Fruit fly (Drosophila melanogaster) whole organism, embryonic: ENCODE data around the gene CG34313.

Experiments
- B-H1 ChIP-seq: fragments of 200-800 bp; sonication (Bioruptor generic); IDR thresholded peaks from 3 replicates; pipeline ENCODE4 v1.3.6; 2022; ENCODE audit warnings: missing biosample characterization, missing genetic modification characterization
- CG11456 ChIP-seq: fragments of 200-800 bp; sonication (Bioruptor generic); IDR thresholded peaks from 3 replicates; pipeline ENCODE4 v1.3.6; 2022; ENCODE audit warnings: missing biosample characterization, missing genetic modification characterization
- CG12769 ChIP-seq: fragments of 200-800 bp; sonication (Bioruptor generic); optimal IDR thresholded peaks from 2 replicates; lab custom pipeline; 2019; ENCODE audit warnings: missing biosample characterization, mild to moderate bottlenecking, missing genetic modification characterization, moderate library complexity
- CG13287 ChIP-seq: fragments of 200-800 bp; sonication (Bioruptor generic); IDR thresholded peaks from 2 replicates; pipeline ENCODE4 v1.3.6; 2022; ENCODE audit warnings: missing biosample characterization, missing genetic modification characterization; ENCODE audit not compliant: partially characterized antibody
- CG14667 ChIP-seq: fragments of 200-800 bp; sonication (Bioruptor generic); IDR thresholded peaks from 2 replicates; pipeline ENCODE4 v1.3.6; 2022; ENCODE audit warnings: missing biosample characterization, missing genetic modification characterization
- CG1792 ChIP-seq: fragments of 200-800 bp; sonication (Bioruptor generic); optimal IDR thresholded peaks from 2 replicates; lab custom pipeline; 2016; ENCODE audit warnings: missing biosample characterization, missing genetic modification characterization
- CG18619 ChIP-seq: fragments of 200-800 bp; sonication (Bioruptor generic); optimal IDR thresholded peaks from 3 replicates; lab custom pipeline; 2017; ENCODE audit warnings: missing biosample characterization, mild to moderate bottlenecking, missing genetic modification characterization
- CG2199 ChIP-seq: fragments of 200-800 bp; sonication (Bioruptor generic); IDR thresholded peaks from 3 replicates; pipeline ENCODE4 v1.3.6; 2022; ENCODE audit warnings: missing biosample characterization, missing genetic modification characterization
- CG3065 ChIP-seq: fragments of 200-800 bp; sonication (Bioruptor generic); optimal IDR thresholded peaks from 2 replicates; lab custom pipeline; 2016; ENCODE audit warnings: missing biosample characterization, missing genetic modification characterization
- CG32532 ChIP-seq: fragments of 200-800 bp; sonication (Bioruptor generic); IDR thresholded peaks from 2 replicates; pipeline ENCODE4 v1.3.6; 2022; ENCODE audit warnings: missing biosample characterization, missing genetic modification characterization
- CG3847 ChIP-seq: fragments of 200-800 bp; sonication (Bioruptor generic); IDR thresholded peaks from 2 replicates; pipeline ENCODE4 v1.3.6; 2022; ENCODE audit warnings: missing biosample characterization, missing genetic modification characterization
- CG4820 ChIP-seq: fragments of 200-800 bp; sonication (Bioruptor generic); optimal IDR thresholded peaks from 3 replicates; lab custom pipeline; 2016; ENCODE audit warnings: missing biosample characterization, missing genetic modification characterization
- CG6254 ChIP-seq: fragments of 200-800 bp; sonication (Bioruptor generic); optimal IDR thresholded peaks from 3 replicates; lab custom pipeline; 2017; ENCODE audit warnings: mild to moderate bottlenecking, missing biosample characterization, missing genetic modification reagents, missing genetic modification characterization
- CG6791 ChIP-seq: fragments of 200-800 bp; sonication (Bioruptor generic); IDR thresholded peaks from 3 replicates; pipeline ENCODE4 v1.3.6; 2022; ENCODE audit warnings: missing biosample characterization, missing genetic modification characterization; ENCODE audit not compliant: partially characterized antibody
- CG7963 ChIP-seq: fragments of 200-800 bp; sonication (Bioruptor generic); IDR thresholded peaks from 3 replicates; pipeline ENCODE4 v1.3.6; 2022; ENCODE audit warnings: missing biosample characterization, missing genetic modification characterization; ENCODE audit not compliant: partially characterized antibody
- CG8281 ChIP-seq: fragments of 200-800 bp; sonication (Bioruptor generic); optimal IDR thresholded peaks from 2 replicates; lab custom pipeline; 2018; ENCODE audit warnings: missing biosample characterization, mild to moderate bottlenecking, missing genetic modification characterization, moderate library complexity
- CoRest ChIP-seq: fragments of 200-800 bp; sonication (Bioruptor generic); optimal IDR thresholded peaks from 3 replicates; lab custom pipeline; 2018; ENCODE audit warnings: missing biosample characterization, mild to moderate bottlenecking, missing genetic modification characterization, moderate library complexity
- Dbx ChIP-seq: fragments of 200-800 bp; sonication (Bioruptor generic); IDR thresholded peaks from 3 replicates; pipeline ENCODE4 v1.3.6; 2022; ENCODE audit warnings: missing biosample characterization, missing genetic modification characterization
- Deaf1 ChIP-seq: fragments of 200-800 bp; optimal IDR thresholded peaks from 3 replicates; lab custom pipeline; 2019; ENCODE audit warnings: missing biosample characterization, mild to moderate bottlenecking, missing genetic modification characterization, moderate library complexity
- Doc3 ChIP-seq: fragments of 200-800 bp; sonication (Bioruptor generic); IDR thresholded peaks from 3 replicates; pipeline ENCODE4 v1.3.6; 2022; ENCODE audit warnings: missing biosample characterization, missing genetic modification characterization; ENCODE audit not compliant: partially characterized antibody
- Dref ChIP-seq: fragments of 200-800 bp; sonication (Bioruptor generic); IDR thresholded peaks from 2 replicates; pipeline ENCODE4 v1.3.6; 2022; ENCODE audit warnings: missing biosample characterization, missing genetic modification characterization
- E2f2 ChIP-seq: fragments of 200-800 bp; sonication (Bioruptor generic); IDR thresholded peaks from 2 replicates; pipeline ENCODE4 v1.3.6; 2022; ENCODE audit warnings: missing biosample characterization, missing genetic modification characterization
- Fer3 ChIP-seq: fragments of 200-800 bp; sonication (Bioruptor generic); optimal IDR thresholded peaks from 2 replicates; lab custom pipeline; 2018; ENCODE audit warnings: missing biosample characterization, mild to moderate bottlenecking, missing genetic modification characterization, moderate library complexity
- GATAe ChIP-seq: fragments of 200-800 bp; sonication (Bioruptor generic); conservative IDR thresholded peaks from 2 replicates; pipeline ENCODE4 v1.3.6; 2022; ENCODE audit warnings: missing biosample characterization, missing genetic modification characterization
- H2.0 ChIP-seq: fragments of 200-800 bp; sonication (Bioruptor generic); IDR thresholded peaks from 2 replicates; pipeline ENCODE4 v1.3.6; 2022; ENCODE audit warnings: missing biosample characterization, missing genetic modification characterization
- HLH3B ChIP-seq: fragments of 200-800 bp; sonication (Bioruptor generic); IDR thresholded peaks from 2 replicates; pipeline ENCODE4 v1.3.6; 2022; ENCODE audit warnings: missing biosample characterization, missing genetic modification characterization
- HLH4C ChIP-seq: fragments of 200-800 bp; sonication (Bioruptor generic); IDR thresholded peaks from 3 replicates; pipeline ENCODE4 v1.3.6; 2022; ENCODE audit warnings: missing biosample characterization, missing genetic modification characterization; ENCODE audit not compliant: partially characterized antibody
- Hr78 ChIP-seq, 2 experiments: fragments of 200-800 bp in 1 of 2; fragments of >200 bp in 1 of 2; sonication (Bioruptor generic) in 1 of 2; optimal IDR thresholded peaks; 2 replicates each; lab custom pipeline; 2017 to 2019; ENCODE audit warnings: missing biosample characterization in 2 of 2, missing genetic modification characterization in 2 of 2, mild to moderate bottlenecking in 1 of 2, moderate library complexity in 1 of 2
- Med ChIP-seq: fragments of 200-800 bp; sonication (Bioruptor generic); peaks from one replicate; lab custom pipeline; 2016; ENCODE audit warnings: missing biosample characterization, missing genetic modification characterization, mild to moderate bottlenecking, inconsistent platforms, moderate library complexity
- Nf-YA ChIP-seq: fragments of 200-800 bp; sonication (Bioruptor generic); IDR thresholded peaks from 2 replicates; pipeline ENCODE4 v1.3.6; 2022; ENCODE audit warnings: missing biosample characterization, missing genetic modification characterization
- PHDP ChIP-seq: fragments of 200-800 bp; sonication (Bioruptor generic); optimal IDR thresholded peaks from 3 replicates; lab custom pipeline; 2018; ENCODE audit warnings: missing biosample characterization, mild to moderate bottlenecking, missing genetic modification characterization, moderate library complexity
- Six4 ChIP-seq: fragments of 200-800 bp; sonication (Bioruptor generic); optimal IDR thresholded peaks from 2 replicates; lab custom pipeline; 2016; ENCODE audit warnings: missing biosample characterization, missing genetic modification characterization
- abd-A ChIP-seq: fragments of 200-800 bp; sonication (Bioruptor generic); optimal IDR thresholded peaks from 3 replicates; lab custom pipeline; 2019; ENCODE audit warnings: missing biosample characterization, mild to moderate bottlenecking, missing genetic modification characterization, moderate library complexity
- cato ChIP-seq: fragments of 200-800 bp; sonication (Bioruptor generic); optimal IDR thresholded peaks from 2 replicates; lab custom pipeline; 2016; ENCODE audit warnings: missing biosample characterization, missing genetic modification characterization, borderline replicate concordance
- caup ChIP-seq: fragments of 200-800 bp; sonication (Bioruptor generic); optimal IDR thresholded peaks from 3 replicates; lab custom pipeline; 2017; ENCODE audit warnings: missing biosample characterization, mild to moderate bottlenecking, missing genetic modification characterization, moderate library complexity; ENCODE audit not compliant: severe bottlenecking
- chn ChIP-seq: fragments of 200-800 bp; sonication (Bioruptor generic); optimal IDR thresholded peaks from 2 replicates; lab custom pipeline; 2016; ENCODE audit warnings: missing biosample characterization, missing genetic modification characterization
- ftz-f1 ChIP-seq: fragments of 200-800 bp; sonication (Bioruptor generic); optimal IDR thresholded peaks from 2 replicates; lab custom pipeline; 2016; ENCODE audit warnings: missing biosample characterization, missing genetic modification characterization
- gsb ChIP-seq: fragments of 200-800 bp; sonication (Bioruptor generic); IDR thresholded peaks from 2 replicates; pipeline ENCODE4 v1.3.6; 2022; ENCODE audit warnings: missing biosample characterization, missing genetic modification characterization
- ham ChIP-seq: fragments of 200-800 bp; sonication (Bioruptor generic); IDR thresholded peaks from 2 replicates; pipeline ENCODE4 v1.3.6; 2022; ENCODE audit warnings: missing biosample characterization, missing genetic modification characterization
- ind ChIP-seq: fragments of 200-800 bp; sonication (Bioruptor generic); optimal IDR thresholded peaks from 3 replicates; lab custom pipeline; 2016; ENCODE audit warnings: missing biosample characterization, missing genetic modification characterization
- knrl ChIP-seq: fragments of 200-800 bp; sonication (Bioruptor generic); IDR thresholded peaks from 3 replicates; pipeline ENCODE4 v1.3.6; 2022; ENCODE audit warnings: missing biosample characterization, missing genetic modification characterization; ENCODE audit not compliant: partially characterized antibody
- luna ChIP-seq: fragments of 200-800 bp; sonication (Bioruptor generic); optimal IDR thresholded peaks from 2 replicates; lab custom pipeline; 2016; ENCODE audit warnings: missing biosample characterization, missing genetic modification characterization
- nerfin-2 ChIP-seq: fragments of 200-800 bp; sonication (Bioruptor generic); IDR thresholded peaks from 2 replicates; pipeline ENCODE4 v1.3.6; 2022; ENCODE audit warnings: missing biosample characterization, missing genetic modification characterization; ENCODE audit not compliant: partially characterized antibody
- sd ChIP-seq: fragments of 200-800 bp; sonication (Bioruptor generic); optimal IDR thresholded peaks from 3 replicates; lab custom pipeline; 2018; ENCODE audit warnings: missing biosample characterization, mild to moderate bottlenecking, missing genetic modification characterization, moderate library complexity
- sens ChIP-seq: fragments of 200-800 bp; sonication (Bioruptor generic); peaks from one replicate; lab custom pipeline; 2016; ENCODE audit warnings: missing biosample characterization, missing genetic modification characterization
- sens-2 ChIP-seq: fragments of 200-800 bp; sonication (Bioruptor generic); IDR thresholded peaks from 2 replicates; pipeline ENCODE4 v1.3.6; 2022; ENCODE audit warnings: missing biosample characterization, missing genetic modification characterization
- trem ChIP-seq: fragments of 200-800 bp; optimal IDR thresholded peaks from 3 replicates; lab custom pipeline; 2019; ENCODE audit warnings: missing biosample characterization, mild to moderate bottlenecking, missing genetic modification characterization, moderate library complexity

CG34313 gene

DNA sequence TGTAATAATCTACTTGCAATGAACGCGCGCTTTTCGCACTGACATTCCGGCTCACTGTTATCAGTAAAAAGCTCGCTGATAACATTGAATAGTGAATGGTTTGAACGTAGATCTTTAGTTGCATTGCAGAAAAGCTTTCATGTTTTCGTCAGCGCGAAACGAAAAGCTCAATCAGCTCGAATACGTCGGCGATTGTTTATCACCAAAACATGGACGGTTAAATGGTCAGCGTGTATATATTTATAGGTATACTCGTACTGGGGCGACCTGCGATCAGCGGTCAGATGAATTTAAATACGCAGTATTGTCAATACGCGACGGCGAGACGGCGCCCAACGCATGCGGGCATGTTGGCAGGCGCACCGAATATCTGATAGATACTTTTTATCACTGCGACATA, 7.1 kb downstream of the CG34313 start (continued):
- 0 out of 2 replicates have a peak, but pooled peaks have one; percentile 19 for TF ChIP-seq E2f2 (GFP tag; lab: Robert Waterston, UW)
- no peak for TF ChIP-seq CoRest (tag; lab: Kevin White, UChicago)
- TF ChIP-seq nerfin-2 (GFP tag; lab: Robert Waterston, UW) = no peak
- TF ChIP-seq Hr78 (GFP tag; optimal IDR thresholded peaks at IDR 0.05; lab: Kevin White, UChicago) = peak in 1 of 2 experiments; percentile 45
- TF ChIP-seq HLH3B (GFP tag; lab: Robert Waterston, UW) = no peak
- TF ChIP-seq ftz-f1 (GFP tag; lab: Kevin White, UChicago) = peak; percentile 51
- TF ChIP-seq Fer3 (tag; lab: Kevin White, UChicago) = no peak
- TF ChIP-seq gsb = no peak
- no peak for TF ChIP-seq CG1792 (GFP tag; lab: Kevin White, UChicago)
- no peak for TF ChIP-seq chn (GFP tag; lab: Kevin White, UChicago)
- TF ChIP-seq abd-A (tag; lab: Kevin White, UChicago) = peak; percentile 21
- no peak for TF ChIP-seq CG4820
- no peak for TF ChIP-seq Dref (GFP tag; lab: Robert Waterston, UW)
- no peak for TF ChIP-seq H2.0
- no peak for TF ChIP-seq CG14667 (GFP tag; lab: Robert Waterston, UW)
- TF ChIP-seq CG13287 = peak; percentile 34; the same call in 1 of the 2 replicates
- TF ChIP-seq cato (GFP tag; lab: Kevin White, UChicago) = no peak
- peak; percentile 22 for TF ChIP-seq Deaf1 (tag; lab: Kevin White, UChicago)
- TF ChIP-seq CG12769 (tag; lab: Kevin White, UChicago) = peak; percentile 69
- TF ChIP-seq PHDP = no peak
- TF ChIP-seq sd (tag; lab: Kevin White, UChicago) = peak; percentile 89
- no peak for TF ChIP-seq ham (GFP tag; lab: Robert Waterston, UW)
- TF ChIP-seq CG3847 (GFP tag; lab: Robert Waterston, UW) = no peak
- peak; percentile 3 for TF ChIP-seq CG8281 (tag; lab: Kevin White, UChicago)
- no peak for TF ChIP-seq ind (GFP tag; lab: Kevin White, UChicago)
- TF ChIP-seq HLH4C (GFP tag; lab: Robert Waterston, UW) = no peak
- 0 out of 3 replicates have a peak, but pooled peaks have one; percentile 28 for TF ChIP-seq Dbx (GFP tag; lab: Robert Waterston, UW)

DNA sequence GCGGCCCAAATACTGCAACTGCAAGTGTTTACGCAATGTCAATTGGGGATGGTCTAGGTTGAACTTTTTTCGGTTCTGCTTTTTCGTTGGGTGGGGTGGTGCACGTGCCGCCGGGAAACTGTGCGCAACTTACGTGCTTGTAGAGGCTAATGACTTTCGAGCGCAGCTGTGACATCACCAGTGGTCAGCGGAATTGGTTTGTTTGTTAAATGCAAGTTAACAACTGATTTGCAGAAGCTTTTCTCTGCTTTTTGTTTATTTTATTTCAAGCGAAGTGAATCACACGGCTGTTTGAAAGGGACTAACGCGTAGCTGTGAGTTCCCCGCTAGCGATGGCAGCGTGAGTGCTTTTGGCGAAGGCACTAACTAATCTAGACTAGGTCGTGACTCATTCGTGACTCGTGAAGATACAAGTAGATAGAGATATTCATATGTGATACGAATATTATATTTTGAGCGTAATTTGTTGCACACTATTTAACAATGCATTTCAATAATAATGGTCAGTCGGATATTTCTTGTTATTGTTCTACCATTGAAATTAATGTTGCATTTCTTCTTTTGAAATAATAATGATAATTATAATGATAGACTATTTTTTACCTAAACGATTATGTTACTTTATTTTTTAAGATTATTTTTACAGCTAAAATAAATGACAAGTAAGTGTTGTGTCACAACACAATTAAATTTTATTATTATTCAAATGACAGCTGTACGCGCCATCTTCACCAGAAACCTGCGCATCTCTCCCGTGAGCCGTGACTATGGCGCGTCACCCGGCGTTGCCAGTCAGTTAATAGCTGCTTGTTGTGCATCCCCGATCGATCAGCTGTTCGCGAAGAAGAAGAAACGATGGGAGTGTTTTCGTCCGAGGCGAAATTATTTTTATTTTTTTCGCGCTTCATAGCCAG, 8.6 kb downstream of the CG34313 start, which contains the start of the genes osi and tweek:
TSS of gene osi (minus strand) at position 307 of the 914 bp plus-strand sequence.
TSS of gene tweek (plus strand) at position 831 of the 914 bp plus-strand sequence.
- peak; percentile 68; the same call in 2 of the 3 replicates for TF ChIP-seq CG11456
- peak; percentile 49 for TF ChIP-seq CG32532 (GFP tag; lab: Robert Waterston, UW)
- TF ChIP-seq CG6791 = peak; percentile 93
- no peak for TF ChIP-seq CG3065
- TF ChIP-seq CG2199 = peak; percentile 12; the same call in 1 of the 3 replicates
- TF ChIP-seq Nf-YA (GFP tag; lab: Robert Waterston, UW) = no peak
- peak; percentile 84 for TF ChIP-seq CG7963 (GFP tag; lab: Robert Waterston, UW)
- peak; percentile 82 for TF ChIP-seq Med (GFP tag; lab: Kevin White, UChicago)
- peak; percentile 89 for TF ChIP-seq sens (GFP tag; lab: Kevin White, UChicago)
- peak; percentile 89 for TF ChIP-seq Doc3 (GFP tag; lab: Robert Waterston, UW)
- no peak for TF ChIP-seq luna (GFP tag; lab: Kevin White, UChicago)
- peak; percentile 59 for TF ChIP-seq CG18619
- TF ChIP-seq trem (tag; lab: Kevin White, UChicago) = peak; percentile 58
- no peak for TF ChIP-seq sens-2 (GFP tag; lab: Robert Waterston, UW)
- peak; percentile 44; the same call in 1 of the 2 replicates for TF ChIP-seq GATAe (GFP tag; lab: Robert Waterston, UW)
- no peak; the same call in 2 of the 3 replicates for TF ChIP-seq B-H1 (GFP tag; lab: Robert Waterston, UW)
- peak; percentile 34 for TF ChIP-seq Six4
- peak; percentile 15; the same call in 1 of the 2 replicates for TF ChIP-seq E2f2 (GFP tag; lab: Robert Waterston, UW)
- TF ChIP-seq knrl (GFP tag; lab: Robert Waterston, UW) = peak; percentile 95
- TF ChIP-seq CG6254 (GFP tag; lab: Kevin White, UChicago) = no peak
- TF ChIP-seq caup (GFP tag; lab: Kevin White, UChicago) = peak; percentile 27
